Fruit fly (Drosophila melanogaster) whole organism, prepupa: Measurements from ENCODE around the gene Ude.

ENCODE experiments used
- CG11294 ChIP-seq: fragments of 200-800 bp; sonication (Bioruptor generic); IDR thresholded peaks from 2 replicates; pipeline ENCODE4 v1.3.6; 2022; ENCODE audit warnings: missing biosample characterization, missing genetic modification characterization
- CG32006 ChIP-seq: fragments of 200-800 bp; sonication (Bioruptor generic); optimal IDR thresholded peaks from 3 replicates; lab custom pipeline; 2017; ENCODE audit warnings: missing biosample characterization, mild to moderate bottlenecking, missing genetic modification characterization
- CG6276 ChIP-seq: fragments of 200-800 bp; sonication (Bioruptor generic); optimal IDR thresholded peaks from 2 replicates; lab custom pipeline; 2017; ENCODE audit warnings: missing biosample characterization, mild to moderate bottlenecking, missing genetic modification characterization
- CG6792 ChIP-seq: fragments of 200-800 bp; sonication (Bioruptor generic); optimal IDR thresholded peaks from 3 replicates; lab custom pipeline; 2016; ENCODE audit warnings: missing biosample characterization, missing genetic modification characterization
- CG6808 ChIP-seq: fragments of 200-800 bp; sonication (Bioruptor generic); optimal IDR thresholded peaks from 3 replicates; lab custom pipeline; 2017; ENCODE audit warnings: missing biosample characterization, missing genetic modification characterization, mild to moderate bottlenecking, moderate library complexity, missing genetic modification reagents
- CG8319 ChIP-seq: fragments of 200-800 bp; sonication (Bioruptor generic); optimal IDR thresholded peaks from 3 replicates; lab custom pipeline; 2016; ENCODE audit warnings: missing biosample characterization, missing genetic modification characterization
- Hr39 ChIP-seq: fragments of 200-800 bp; sonication (Bioruptor generic); optimal IDR thresholded peaks from 2 replicates; lab custom pipeline; 2016; ENCODE audit warnings: missing biosample characterization, missing genetic modification characterization
- Lpt ChIP-seq: fragments of 200-800 bp; sonication (Bioruptor generic); optimal IDR thresholded peaks from 3 replicates; lab custom pipeline; 2016; ENCODE audit warnings: missing biosample characterization, missing genetic modification characterization
- esn ChIP-seq: fragments of 200-800 bp; sonication (Bioruptor generic); optimal IDR thresholded peaks from 2 replicates; lab custom pipeline; 2016; ENCODE audit warnings: missing biosample characterization, mild to moderate bottlenecking, missing genetic modification characterization, moderate library complexity
- salr ChIP-seq, 2 experiments: fragments of 200-800 bp; sonication (Bioruptor generic); optimal IDR thresholded peaks; 3 replicates each; lab custom pipeline; 2016 to 2018; ENCODE audit warnings: missing biosample characterization in 2 of 2, missing genetic modification characterization in 2 of 2, mild to moderate bottlenecking in 1 of 2
- spab ChIP-seq: fragments of 200-800 bp; sonication (Bioruptor generic); optimal IDR thresholded peaks from 2 replicates; lab custom pipeline; 2017; ENCODE audit warnings: missing biosample characterization, mild to moderate bottlenecking, missing genetic modification characterization, missing genetic modification reagents

dm6 chr3R:24845148-24845547 lies 45.7 kb upstream of the Ude start:
- TF ChIP-seq salr (GFP tag; optimal IDR thresholded peaks at IDR 0.05; lab: Kevin White, UChicago), result no peak
- TF ChIP-seq spab (GFP tag; lab: Kevin White, UChicago), result no peak
- no peak for TF ChIP-seq Hr39 (GFP tag; lab: Kevin White, UChicago)
- TF ChIP-seq CG6792 (GFP tag; lab: Kevin White, UChicago), result no peak
- TF ChIP-seq esn (GFP tag; lab: Kevin White, UChicago), result no peak
- no peak for TF ChIP-seq CG32006
- no peak for TF ChIP-seq CG6808 (GFP tag; lab: Kevin White, UChicago)
- TF ChIP-seq Lpt (GFP tag; lab: Kevin White, UChicago), result no peak
- TF ChIP-seq CG8319 (GFP tag; lab: Kevin White, UChicago), result no peak
- no peak for TF ChIP-seq CG6276 (GFP tag; lab: Kevin White, UChicago)
- TF ChIP-seq CG11294 (GFP tag; lab: Robert Waterston, UW), result no peak
